Worm (Caenorhabditis elegans) whole organism, L4 larva: ENCODE measurements around the gene tbb-1.

Source experiments
- F10B5.3 ChIP-seq: sonication (generic microtip); optimal IDR thresholded peaks from 2 replicates; lab custom pipeline; 2016; ENCODE audit warnings: mild to moderate bottlenecking, missing genetic modification characterization, missing compliant biosample characterization
- F26F4.8 ChIP-seq: fragments of 200-800 bp; sonication (Bioruptor generic); conservative IDR thresholded peaks from 2 replicates; pipeline ENCODE4 v1.3.6; 2022; ENCODE audit warnings: missing genetic modification characterization, missing compliant biosample characterization
- F37D6.2 ChIP-seq: sonication (generic microtip); optimal IDR thresholded peaks from 2 replicates; lab custom pipeline; 2016; ENCODE audit warnings: mild to moderate bottlenecking, missing genetic modification characterization, missing compliant biosample characterization
- F44E2.7 ChIP-seq: fragments of 200-800 bp; sonication (Bioruptor generic); IDR thresholded peaks from 2 replicates; pipeline ENCODE4 v2.1.2; 2022; ENCODE audit warnings: missing genetic modification characterization, missing compliant biosample characterization
- R02D3.7 ChIP-seq: fragments of 150-350 bp; sonication (generic microtip); optimal IDR thresholded peaks from 3 replicates; lab custom pipeline; 2014; ENCODE audit warnings: missing biosample characterization, missing genetic modification characterization
- T20F7.1 ChIP-seq: fragments of 200-800 bp; sonication (Bioruptor generic); optimal IDR thresholded peaks from 2 replicates; lab custom pipeline; 2018; ENCODE audit warnings: mild to moderate bottlenecking, missing genetic modification characterization, missing compliant biosample characterization
- Y105C5A.15 ChIP-seq: fragments of 200-800 bp; sonication (Bioruptor generic); IDR thresholded peaks from 2 replicates; pipeline ENCODE4 v1.3.6; 2022; ENCODE audit warnings: missing genetic modification characterization, missing compliant biosample characterization
- Y5F2A.4 ChIP-seq: fragments of 200-800 bp; sonication (Bioruptor generic); optimal IDR thresholded peaks from 2 replicates; lab custom pipeline; 2018; ENCODE audit warnings: mild to moderate bottlenecking, missing genetic modification characterization, missing compliant biosample characterization
- ama-1 ChIP-seq: fragments of 150-350 bp; optimal IDR thresholded peaks from 2 replicates; lab custom pipeline; 2014; ENCODE audit warnings: inconsistent platforms, mixed read lengths
- arid-1 ChIP-seq: fragments of 200-800 bp; sonication (Bioruptor generic); conservative IDR thresholded peaks from 2 replicates; pipeline ENCODE4 v1.3.6; 2022; ENCODE audit warnings: missing genetic modification reagents, missing genetic modification characterization, missing compliant biosample characterization
- ceh-32 ChIP-seq: sonication (generic microtip); optimal IDR thresholded peaks from 2 replicates; lab custom pipeline; 2016; ENCODE audit warnings: mild to moderate bottlenecking, missing genetic modification characterization, missing compliant biosample characterization; ENCODE audit not compliant: poor library complexity
- ceh-62 ChIP-seq: sonication (generic microtip); optimal IDR thresholded peaks from 2 replicates; lab custom pipeline; 2017; ENCODE audit warnings: missing biosample characterization, missing genetic modification characterization
- cey-2 ChIP-seq: sonication (generic microtip); optimal IDR thresholded peaks from 3 replicates; lab custom pipeline; 2017; ENCODE audit warnings: missing genetic modification characterization, mild to moderate bottlenecking, missing compliant biosample characterization, antibody characterized with exemption, borderline replicate concordance; ENCODE audit not compliant: insufficient read depth
- daf-16 ChIP-seq, 3 experiments: sonication (generic microtip); optimal IDR thresholded peaks; 2 replicates each; lab custom pipeline; 2016 to 2017; ENCODE audit warnings: missing genetic modification characterization in 3 of 3, missing genetic modification reagents in 3 of 3, mild to moderate bottlenecking in 2 of 3, missing compliant biosample characterization in 2 of 3, missing biosample characterization in 1 of 3, moderate library complexity in 1 of 3
- dmd-8 ChIP-seq: fragments of 200-800 bp; sonication (Bioruptor generic); IDR thresholded peaks from 2 replicates; pipeline ENCODE4 v1.3.6; 2022; ENCODE audit warnings: missing genetic modification characterization, missing compliant biosample characterization
- dmd-9 ChIP-seq: fragments of 200-800 bp; sonication (Bioruptor generic); IDR thresholded peaks from 2 replicates; pipeline ENCODE4 v1.3.6; 2022; ENCODE audit warnings: missing genetic modification reagents, missing genetic modification characterization, missing compliant biosample characterization
- dpl-1 ChIP-seq: fragments of 150-350 bp; optimal IDR thresholded peaks from 2 replicates; lab custom pipeline; 2014; ENCODE audit warnings: missing biosample characterization, missing genetic modification reagents, missing genetic modification characterization
- duxl-1 ChIP-seq: sonication (generic microtip); optimal IDR thresholded peaks from 2 replicates; lab custom pipeline; 2016; ENCODE audit warnings: mild to moderate bottlenecking, missing genetic modification characterization, moderate library complexity, missing compliant biosample characterization; ENCODE audit not compliant: poor library complexity
- egl-27 ChIP-seq: sonication (generic microtip); optimal IDR thresholded peaks from 3 replicates; lab custom pipeline; 2017; ENCODE audit warnings: missing biosample characterization, missing genetic modification reagents, missing genetic modification characterization
- fos-1 ChIP-seq: fragments of 150-350 bp; optimal IDR thresholded peaks from 2 replicates; lab custom pipeline; 2014; ENCODE audit warnings: missing biosample characterization, missing genetic modification characterization
- hif-1 ChIP-seq, 2 experiments: sonication (generic microtip); optimal IDR thresholded peaks; 2 replicates each; lab custom pipeline; 2016 to 2017; ENCODE audit warnings: missing compliant biosample characterization in 2 of 2, missing genetic modification characterization in 2 of 2, missing genetic modification reagents in 2 of 2, missing genotype in 2 of 2, mild to moderate bottlenecking in 1 of 2
- hlh-11 ChIP-seq: fragments of 200-800 bp; sonication (Bioruptor generic); optimal IDR thresholded peaks from 2 replicates; lab custom pipeline; 2018; ENCODE audit warnings: mild to moderate bottlenecking, missing genetic modification characterization, missing compliant biosample characterization
- hlh-30 ChIP-seq: sonication (generic microtip); optimal IDR thresholded peaks from 2 replicates; lab custom pipeline; 2017; ENCODE audit warnings: antibody characterized with exemption, mild to moderate bottlenecking, missing genetic modification characterization, missing compliant biosample characterization; ENCODE audit not compliant: insufficient read depth
- hmg-1.1 ChIP-seq: fragments of 200-800 bp; sonication (Bioruptor generic); IDR thresholded peaks from 2 replicates; pipeline ENCODE4 v1.3.6; 2022; ENCODE audit warnings: missing genetic modification reagents, missing genetic modification characterization, missing compliant biosample characterization
- lin-1 ChIP-seq: fragments of 200-800 bp; sonication (Bioruptor generic); IDR thresholded peaks from 2 replicates; pipeline ENCODE4 v1.3.6; 2022; ENCODE audit warnings: missing genetic modification reagents, missing genetic modification characterization, missing compliant biosample characterization
- lin-13 ChIP-seq: fragments of 150-350 bp; optimal IDR thresholded peaks from 2 replicates; lab custom pipeline; 2014; ENCODE audit warnings: missing biosample characterization, missing genetic modification reagents, missing genetic modification characterization
- lin-15B ChIP-seq: fragments of 150-350 bp; sonication (generic microtip); optimal IDR thresholded peaks from 3 replicates; lab custom pipeline; 2014; ENCODE audit warnings: missing biosample characterization, missing genetic modification characterization
- lir-3 ChIP-seq: sonication (generic microtip); optimal IDR thresholded peaks from 2 replicates; lab custom pipeline; 2016; ENCODE audit warnings: mild to moderate bottlenecking, missing genetic modification characterization, missing compliant biosample characterization
- madf-9 ChIP-seq: fragments of 200-800 bp; sonication (Bioruptor generic); conservative IDR thresholded peaks from 2 replicates; pipeline ENCODE4 v1.3.6; 2022; ENCODE audit warnings: missing genetic modification reagents, missing genetic modification characterization, missing compliant biosample characterization
- mdl-1 ChIP-seq, 2 experiments: fragments of 150-350 bp in 1 of 2; sonication (generic microtip) in 1 of 2; optimal IDR thresholded peaks; 2 replicates each; lab custom pipeline; 2014 to 2017; ENCODE audit warnings: missing biosample characterization in 2 of 2, missing genetic modification characterization in 2 of 2
- mes-2 ChIP-seq: sonication (generic microtip); optimal IDR thresholded peaks from 2 replicates; lab custom pipeline; 2016; ENCODE audit warnings: missing genotype, mild to moderate bottlenecking, missing genetic modification characterization, missing compliant biosample characterization; ENCODE audit not compliant: poor library complexity, severe bottlenecking
- mxl-3 ChIP-seq: fragments of 200-800 bp; sonication (Bioruptor generic); optimal IDR thresholded peaks from 2 replicates; lab custom pipeline; 2018; ENCODE audit warnings: mild to moderate bottlenecking, missing genetic modification characterization, missing compliant biosample characterization
- nhr-111 ChIP-seq: fragments of 200-800 bp; sonication (Bioruptor generic); optimal IDR thresholded peaks from 2 replicates; lab custom pipeline; 2018; ENCODE audit warnings: mild to moderate bottlenecking, missing genetic modification characterization, missing compliant biosample characterization
- nhr-42 ChIP-seq: fragments of 200-800 bp; sonication (Bioruptor generic); IDR thresholded peaks from 2 replicates; pipeline ENCODE4 v1.3.6; 2022; ENCODE audit warnings: missing genetic modification characterization, missing compliant biosample characterization
- nhr-48 ChIP-seq: sonication (generic microtip); optimal IDR thresholded peaks from 2 replicates; lab custom pipeline; 2016; ENCODE audit warnings: mild to moderate bottlenecking, missing genetic modification characterization, missing compliant biosample characterization
- nhr-6 ChIP-seq: fragments of 150-350 bp; optimal IDR thresholded peaks from 2 replicates; lab custom pipeline; 2014; ENCODE audit warnings: missing biosample characterization, missing genetic modification characterization
- pqm-1 ChIP-seq: sonication (generic microtip); optimal IDR thresholded peaks from 2 replicates; lab custom pipeline; 2017; ENCODE audit warnings: missing biosample characterization, missing genetic modification characterization
- saeg-2 ChIP-seq: fragments of 200-800 bp; sonication (Bioruptor generic); IDR thresholded peaks from 2 replicates; pipeline ENCODE4 v1.3.6; 2022; ENCODE audit warnings: missing genetic modification reagents, missing genetic modification characterization, missing compliant biosample characterization
- skn-1 ChIP-seq: fragments of 150-350 bp; optimal IDR thresholded peaks from 2 replicates; lab custom pipeline; 2014; ENCODE audit warnings: missing biosample characterization, missing genetic modification characterization
- spr-1 ChIP-seq: sonication (generic microtip); optimal IDR thresholded peaks from 2 replicates; lab custom pipeline; 2016; ENCODE audit warnings: mild to moderate bottlenecking, missing genetic modification characterization, missing compliant biosample characterization
- spr-3 ChIP-seq: fragments of 200-800 bp; sonication (Bioruptor generic); optimal IDR thresholded peaks from 2 replicates; lab custom pipeline; 2018; ENCODE audit warnings: mild to moderate bottlenecking, missing genetic modification characterization, missing compliant biosample characterization
- tag-97 ChIP-seq: fragments of 200-800 bp; sonication (Bioruptor generic); IDR thresholded peaks from 2 replicates; pipeline ENCODE4 v1.3.6; 2022; ENCODE audit warnings: missing genetic modification characterization, missing compliant biosample characterization
- unc-39 ChIP-seq: sonication (generic microtip); optimal IDR thresholded peaks from 2 replicates; lab custom pipeline; 2017; ENCODE audit warnings: missing biosample characterization, missing genetic modification characterization
- unc-62 ChIP-seq, 3 experiments: fragments of 150-350 bp in 1 of 3; sonication (generic microtip); optimal IDR thresholded peaks in 2 of 3; peaks in 1 of 3; 1 replicate in 1 of 3; 2 replicates in 2 of 3; lab custom pipeline; 2014 to 2017; ENCODE audit warnings: missing biosample characterization in 3 of 3, missing genetic modification characterization in 3 of 3, missing genetic modification reagents in 3 of 3, missing genotype in 1 of 3
- vab-7 ChIP-seq: fragments of 200-800 bp; sonication (Bioruptor generic); IDR thresholded peaks from 2 replicates; pipeline ENCODE4 v1.3.6; 2022; ENCODE audit warnings: missing genetic modification reagents, missing genetic modification characterization, missing compliant biosample characterization
- zfp-2 ChIP-seq: sonication (generic microtip); optimal IDR thresholded peaks from 2 replicates; lab custom pipeline; 2016; ENCODE audit warnings: mild to moderate bottlenecking, missing genetic modification characterization, missing compliant biosample characterization
- zfp-3 ChIP-seq: fragments of 200-800 bp; sonication (Bioruptor generic); conservative IDR thresholded peaks from 2 replicates; pipeline ENCODE4 v1.3.6; 2022; ENCODE audit warnings: missing genetic modification reagents, missing genetic modification characterization, missing compliant biosample characterization
- zip-11 ChIP-seq: fragments of 200-800 bp; sonication (Bioruptor generic); IDR thresholded peaks from 2 replicates; pipeline ENCODE4 v1.3.6; 2022; ENCODE audit warnings: missing genetic modification characterization, missing compliant biosample characterization
- ztf-11 ChIP-seq: fragments of 150-350 bp; optimal IDR thresholded peaks from 2 replicates; lab custom pipeline; 2014; ENCODE audit warnings: missing biosample characterization, missing genetic modification characterization
- ztf-7 ChIP-seq: fragments of 150-350 bp; optimal IDR thresholded peaks from 2 replicates; lab custom pipeline; 2014; ENCODE audit warnings: missing biosample characterization, missing genetic modification characterization

tbb-1 gene

DNA sequence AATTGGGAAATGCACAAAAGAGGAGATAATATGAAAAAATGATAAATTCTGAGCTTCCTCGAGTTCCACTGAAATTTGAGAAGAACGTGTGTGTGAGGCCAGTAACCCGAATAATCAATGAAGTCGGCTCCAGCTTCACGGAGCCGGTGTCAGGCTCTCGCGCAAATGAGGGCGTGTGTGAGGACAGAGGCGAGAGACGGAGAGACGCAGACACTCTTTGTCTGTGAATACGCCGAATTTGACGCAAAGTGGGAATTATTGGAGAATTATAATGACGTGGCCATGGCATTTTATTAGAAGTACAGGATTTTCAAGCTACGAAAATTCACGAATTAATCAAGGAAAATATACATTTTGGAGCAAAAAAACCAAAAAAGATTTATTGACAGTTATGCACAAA lies 2.3 kb downstream of the tbb-1 start (continued):
- no peak for TF ChIP-seq egl-27 (tag; lab: Kevin White, UChicago)
- TF ChIP-seq ceh-62 (tag; lab: Kevin White, UChicago), result no peak
- TF ChIP-seq lir-3 (tag; lab: Kevin White, UChicago), result peak; percentile 11
- peak; percentile 60 for TF ChIP-seq dpl-1
- TF ChIP-seq nhr-42 (GFP tag; lab: Robert Waterston, UW), result no peak
- TF ChIP-seq saeg-2 (GFP tag; lab: Robert Waterston, UW), result no peak
- TF ChIP-seq hlh-30 (tag; lab: Kevin White, UChicago), result peak; percentile 69
- TF ChIP-seq R02D3.7 (tag; lab: Kevin White, UChicago), result no peak
- TF ChIP-seq spr-3 (GFP tag; lab: Kevin White, UChicago), result no peak
- TF ChIP-seq ceh-32 (tag; lab: Kevin White, UChicago), result no peak
- TF ChIP-seq lin-1 (GFP tag; lab: Robert Waterston, UW), result no peak
- peak in 1 of 2 experiments; percentile 88 for TF ChIP-seq unc-62 (GFP tag; optimal IDR thresholded peaks at IDR 0.05 in 1 of 2; lab: Kevin White, UChicago)
- TF ChIP-seq unc-62 (tag; optimal IDR thresholded peaks at IDR 0.05; lab: Kevin White, UChicago), result no peak
- no peak for TF ChIP-seq zip-11 (GFP tag; lab: Robert Waterston, UW)
- TF ChIP-seq tag-97 (GFP tag; lab: Robert Waterston, UW), result no peak
- TF ChIP-seq duxl-1 (tag; lab: Kevin White, UChicago), result no peak
- TF ChIP-seq vab-7 (GFP tag; lab: Robert Waterston, UW), result no peak
- 0 out of 2 replicates have a peak, but pooled peaks have one; percentile 49 for TF ChIP-seq zfp-3 (GFP tag; lab: Robert Waterston, UW)
- TF ChIP-seq fos-1 (tag; lab: Kevin White, UChicago), result no peak
- TF ChIP-seq ztf-11, result no peak
- no peak for TF ChIP-seq F26F4.8 (GFP tag; lab: Robert Waterston, UW)
- no peak for TF ChIP-seq T20F7.1 (GFP tag; lab: Kevin White, UChicago)
- no peak for TF ChIP-seq Y5F2A.4 (GFP tag; lab: Kevin White, UChicago)
- TF ChIP-seq nhr-48, result peak; percentile 7
- TF ChIP-seq mxl-3 (GFP tag; lab: Kevin White, UChicago), result peak; percentile 12
- peak; percentile 13 for TF ChIP-seq pqm-1 (tag; lab: Kevin White, UChicago)
- TF ChIP-seq mdl-1 (tag; optimal IDR thresholded peaks at IDR 0.05; lab: Kevin White, UChicago), result peak in 1 of 2 experiments; percentile 8
- TF ChIP-seq F10B5.3 (tag; lab: Kevin White, UChicago), result no peak
- peak; percentile 39 for TF ChIP-seq nhr-6 (tag; lab: Kevin White, UChicago)
- no peak for TF ChIP-seq daf-16 (GFP tag; optimal IDR thresholded peaks at IDR 0.05; lab: Kevin White, UChicago)
- peak; percentile 4 for TF ChIP-seq daf-16 (tag; optimal IDR thresholded peaks at IDR 0.05; lab: Kevin White, UChicago)
- TF ChIP-seq mes-2, result peak; percentile 66
- TF ChIP-seq dmd-9 (GFP tag; lab: Robert Waterston, UW), result no peak
- no peak for TF ChIP-seq Y105C5A.15 (GFP tag; lab: Robert Waterston, UW)
- TF ChIP-seq cey-2 (tag; lab: Kevin White, UChicago), result no peak
- no peak for TF ChIP-seq nhr-111 (GFP tag; lab: Kevin White, UChicago)
- TF ChIP-seq spr-1, result no peak
- TF ChIP-seq F44E2.7 (GFP tag; lab: Robert Waterston, UW), result no peak
- peak; percentile 62 for TF ChIP-seq ama-1 (lab: Kevin White, UChicago)
- no peak for TF ChIP-seq lin-15B (tag; lab: Kevin White, UChicago)
- no peak for TF ChIP-seq zfp-2
- TF ChIP-seq hif-1 (tag; optimal IDR thresholded peaks at IDR 0.05; lab: Kevin White, UChicago), result peak in 1 of 2 experiments; percentile 48
- no peak for TF ChIP-seq F37D6.2 (tag; lab: Kevin White, UChicago)
- TF ChIP-seq unc-39, result no peak
- peak; percentile 71 for TF ChIP-seq hlh-11
- no peak for TF ChIP-seq skn-1 (tag; lab: Kevin White, UChicago)
- TF ChIP-seq lin-13 (GFP tag; lab: Kevin White, UChicago), result no peak
- TF ChIP-seq hmg-1.1 (GFP tag; lab: Robert Waterston, UW), result 0 out of 2 replicates have a peak, but pooled peaks have one; percentile 41
- TF ChIP-seq dmd-8 (GFP tag; lab: Robert Waterston, UW), result no peak
- TF ChIP-seq madf-9 (GFP tag; lab: Robert Waterston, UW), result no peak
- TF ChIP-seq arid-1 (GFP tag; lab: Robert Waterston, UW), result 0 out of 2 replicates have a peak, but pooled peaks have one; percentile 22
- TF ChIP-seq ztf-7 (tag; lab: Kevin White, UChicago), result no peak
